Fruit fly (Drosophila melanogaster): ENCODE results near the gene Bub3.

Gene Bub3

dm6 chr3R:29675333-29675732 lies at the start of gene Bub3, which contains the start of gene Cap-D2:
Gene Bub3, minus strand, starts transcription at chr3R:29675421.
Gene Cap-D2, plus strand, starts transcription at chr3R:29675651.
- no peak for TF ChIP-seq abd-A (tag; optimal IDR thresholded peaks at IDR 0.05)
- no peak; the same call in 1 of the 2 replicates for TF ChIP-seq klu (GFP tag; IDR thresholded peaks at IDR 0.05)
- TF ChIP-seq CG12236 (GFP tag; optimal IDR thresholded peaks at IDR 0.05), result peak; percentile 38
- TF ChIP-seq CG12769 (tag; optimal IDR thresholded peaks at IDR 0.05), result no peak
- TF ChIP-seq vvl (GFP tag; IDR thresholded peaks at IDR 0.05), result peak; percentile 52; the same call in 1 of the 2 replicates
- no peak for TF ChIP-seq Usf (GFP tag; optimal IDR thresholded peaks at IDR 0.05)
- no peak for TF ChIP-seq CG17361 (GFP tag; IDR thresholded peaks at IDR 0.05)
- TF ChIP-seq CG17802 (tag; optimal IDR thresholded peaks at IDR 0.05), result peak; percentile 37
- TF ChIP-seq gsb-n (tag; optimal IDR thresholded peaks at IDR 0.05), result no peak
- peak; percentile 40; the same call in 1 of the 2 replicates for TF ChIP-seq bowl (GFP tag; IDR thresholded peaks at IDR 0.05)
- TF ChIP-seq CG6254 (GFP tag; optimal IDR thresholded peaks at IDR 0.05), result no peak
- no peak; the same call in 1 of the 2 replicates for TF ChIP-seq NFAT (GFP tag; IDR thresholded peaks at IDR 0.05)
- no peak for TF ChIP-seq cg (GFP tag; optimal IDR thresholded peaks at IDR 0.05)
- TF ChIP-seq CG12299 (tag; optimal IDR thresholded peaks at IDR 0.05), result peak; percentile 51
- TF ChIP-seq CG31388 (GFP tag; optimal IDR thresholded peaks at IDR 0.05), result peak; percentile 64
- peak; percentile 73 for TF ChIP-seq CG13775 (GFP tag; optimal IDR thresholded peaks at IDR 0.05)
- TF ChIP-seq Dbx (GFP tag; IDR thresholded peaks at IDR 0.05), result peak; percentile 84
- no peak for TF ChIP-seq CG31441 (GFP tag; IDR thresholded peaks at IDR 0.05)
- TF ChIP-seq dm (GFP tag; optimal IDR thresholded peaks at IDR 0.05), result peak; percentile 37
- peak; percentile 70 for TF ChIP-seq CG12155 (GFP tag; optimal IDR thresholded peaks at IDR 0.05)
- TF ChIP-seq CG12391 (tag; optimal IDR thresholded peaks at IDR 0.05), result peak; percentile 79
- TF ChIP-seq chif (GFP tag; optimal IDR thresholded peaks at IDR 0.05), result peak; percentile 71 to 79
- peak; percentile 77 for TF ChIP-seq CG34422 (GFP tag; IDR thresholded peaks at IDR 0.05)
- TF ChIP-seq CG10321 (GFP tag; IDR thresholded peaks at IDR 0.05), result no peak
- 0 out of 3 replicates have a peak, but pooled peaks have one; percentile 40 for TF ChIP-seq CG11695 (GFP tag; IDR thresholded peaks at IDR 0.05)
- TF ChIP-seq ato (GFP tag; IDR thresholded peaks at IDR 0.05; ENCODE audit: partially characterized antibody), result peak; percentile 43; the same call in 1 of the 2 replicates
- peak; percentile 73 for TF ChIP-seq CG10654 (GFP tag; optimal IDR thresholded peaks at IDR 0.05)
- TF ChIP-seq CG8765 (GFP tag; IDR thresholded peaks at IDR 0.05), result peak; percentile 43; the same call in 1 of the 2 replicates
- 0 out of 2 replicates have a peak, but pooled peaks have one; percentile 12 for TF ChIP-seq CG42726 (GFP tag; IDR thresholded peaks at IDR 0.05; ENCODE audit: partially characterized antibody)
- peak; percentile 19 for TF ChIP-seq CG10565 (GFP tag; optimal IDR thresholded peaks at IDR 0.05)
- TF ChIP-seq CG6854 (GFP tag; optimal IDR thresholded peaks at IDR 0.05), result no peak
- peak; percentile 67; the same call in 1 of the 2 replicates for TF ChIP-seq CG1024 (GFP tag; IDR thresholded peaks at IDR 0.05)
- peak; percentile 19; the same call in 1 of the 3 replicates for TF ChIP-seq CG11093 (GFP tag; IDR thresholded peaks at IDR 0.05)
- no peak for TF ChIP-seq gsb (GFP tag; IDR thresholded peaks at IDR 0.05)
- peak; percentile 25 for TF ChIP-seq tup (GFP tag; optimal IDR thresholded peaks at IDR 0.05)
- peak; percentile 76 for TF ChIP-seq CG2116 (GFP tag; optimal IDR thresholded peaks at IDR 0.05)
- peak; percentile 11 for TF ChIP-seq CG16815 (GFP tag; optimal IDR thresholded peaks at IDR 0.05)
- 0 out of 2 replicates have a peak, but pooled peaks have one; percentile 25 for TF ChIP-seq ssp (GFP tag; IDR thresholded peaks at IDR 0.05)
- TF ChIP-seq Xbp1 (GFP tag; optimal IDR thresholded peaks at IDR 0.05), result peak; percentile 79
- TF ChIP-seq fu2 (GFP tag; optimal IDR thresholded peaks at IDR 0.05), result peak; percentile 68
- TF ChIP-seq so (GFP tag; IDR thresholded peaks at IDR 0.05), result no peak
- no peak for TF ChIP-seq CG1832 (GFP tag; optimal IDR thresholded peaks at IDR 0.05)
- no peak for TF ChIP-seq C15 (GFP tag; IDR thresholded peaks at IDR 0.05)
- peak; percentile 8; the same call in 1 of the 2 replicates for TF ChIP-seq CG4730 (GFP tag; IDR thresholded peaks at IDR 0.05)
- no peak for TF ChIP-seq ro (GFP tag; IDR thresholded peaks at IDR 0.05)
- peak; percentile 29 for TF ChIP-seq cwo (GFP tag; optimal IDR thresholded peaks at IDR 0.05)
- peak; percentile 82 for TF ChIP-seq ci (GFP tag; IDR thresholded peaks at IDR 0.05)
- TF ChIP-seq jumu (GFP tag; optimal IDR thresholded peaks at IDR 0.05), result peak; percentile 86
- no peak for TF ChIP-seq Jarid2 (GFP tag; optimal IDR thresholded peaks at IDR 0.05)
- no peak for TF ChIP-seq hth (optimal IDR thresholded peaks at IDR 0.05)
- TF ChIP-seq Neu2 (GFP tag; optimal IDR thresholded peaks at IDR 0.05; ENCODE audit: borderline replicate concordance), result peak; percentile 12
